Worm (Caenorhabditis elegans) whole organism, early embryonic: ENCODE results near the gene srh-5.
"Not testable (repeated sequence)": the region's sequence is repeated elsewhere in the genome, so short reads cannot be mapped to it uniquely, and the experiment has no call there.

ENCODE experiments used
- B0310.2 ChIP-seq: sonication (generic microtip); optimal IDR thresholded peaks from 2 replicates; lab custom pipeline; 2016; ENCODE audit warnings: mild to moderate bottlenecking, missing genetic modification characterization, missing compliant biosample characterization
- aly-1 ChIP-seq: sonication (generic microtip); optimal IDR thresholded peaks from 2 replicates; lab custom pipeline; 2016; ENCODE audit warnings: missing genetic modification characterization, missing compliant biosample characterization
- ama-1 ChIP-seq: fragments of 150-350 bp; optimal IDR thresholded peaks from 2 replicates; lab custom pipeline; 2014
- ceh-36 ChIP-seq: sonication (generic microtip); optimal IDR thresholded peaks from 2 replicates; lab custom pipeline; 2016; ENCODE audit warnings: missing genetic modification characterization, inconsistent platforms, missing compliant biosample characterization
- hmbx-1 ChIP-seq: sonication (generic microtip); optimal IDR thresholded peaks from 2 replicates; lab custom pipeline; 2016; ENCODE audit warnings: mild to moderate bottlenecking, missing genetic modification characterization, missing compliant biosample characterization
- hnd-1 ChIP-seq: sonication (generic microtip); optimal IDR thresholded peaks from 2 replicates; lab custom pipeline; 2016; ENCODE audit warnings: missing genetic modification characterization, missing compliant biosample characterization
- sea-1 ChIP-seq: fragments of 200-800 bp; sonication (Bioruptor generic); conservative IDR thresholded peaks from 2 replicates; pipeline ENCODE4 v1.3.6; 2022; ENCODE audit warnings: missing genetic modification characterization, missing compliant biosample characterization

DNA sequence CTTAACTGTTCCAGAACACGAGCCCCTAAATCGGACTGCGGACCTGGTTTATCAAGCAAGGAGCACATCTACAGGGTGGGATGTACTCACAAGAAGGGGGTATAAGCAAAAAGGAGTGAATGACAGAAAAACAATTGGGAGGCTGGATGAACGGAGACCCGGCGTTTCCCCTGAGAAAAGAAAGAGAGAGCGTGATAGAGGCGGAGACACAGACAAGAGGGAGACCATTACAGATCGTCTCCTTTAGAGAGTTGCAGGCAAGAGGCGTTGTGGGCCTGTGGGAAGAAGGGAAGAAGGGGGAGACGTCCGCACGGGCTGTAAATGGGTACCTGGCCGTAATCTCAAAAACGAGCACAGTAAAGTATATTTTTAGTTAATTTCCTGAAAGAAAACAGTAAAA, 8.4 kb downstream of the srh-5 start, which contains the start of gene Y46H3C.7:
- not testable (repeated sequence) for TF ChIP-seq ama-1 (lab: Kevin White, UChicago); aly-1 (tag; lab: Kevin White, UChicago); hmbx-1 (tag; lab: Kevin White, UChicago); ceh-36 (tag; lab: Kevin White, UChicago); hnd-1 (tag; lab: Kevin White, UChicago); B0310.2 (tag; lab: Kevin White, UChicago); sea-1 (GFP tag; lab: Robert Waterston, UW)
